Worm (Caenorhabditis elegans): Measurements from ENCODE around the gene T10B10.4.

ce11 chrX:15213182-15213829 lies 23.4 kb downstream of the T10B10.4 start, which contains the start of the genes H03A11.13 and famk-1:
- TF ChIP-seq cog-1 (tag; optimal IDR thresholded peaks at IDR 0.05) (no peak), klf-2 (GFP tag; conservative IDR thresholded peaks at IDR 0.05) (no peak), tab-1 (GFP tag; IDR thresholded peaks at IDR 0.05) (no peak), ref-1 (GFP tag; conservative IDR thresholded peaks at IDR 0.05) (no peak), T22C8.4 (GFP tag; IDR thresholded peaks at IDR 0.05) (no peak), flt-1 (GFP tag; IDR thresholded peaks at IDR 0.05) (no peak), ztf-29 (GFP tag; IDR thresholded peaks at IDR 0.05) (no peak)
